Worm (Caenorhabditis elegans) whole organism, L2 larva: Measurements from ENCODE around the gene Y49A3A.3.
A peak's percentile ranks its signal among the peaks of the same experiment; 100 is the strongest.

Experiments
- C34F6.9 ChIP-seq: fragments of 150-350 bp; optimal IDR thresholded peaks from 2 replicates; lab custom pipeline; 2014; ENCODE audit warnings: missing biosample characterization, missing genetic modification characterization
- F13H6.1 ChIP-seq: sonication (generic microtip); optimal IDR thresholded peaks from 2 replicates; lab custom pipeline; 2016; ENCODE audit warnings: missing genetic modification characterization, missing compliant biosample characterization
- R02D3.7 ChIP-seq: fragments of 150-350 bp; optimal IDR thresholded peaks from 2 replicates; lab custom pipeline; 2014; ENCODE audit warnings: missing biosample characterization, missing genetic modification characterization
- ZK546.5 ChIP-seq: sonication (generic microtip); optimal IDR thresholded peaks from 2 replicates; lab custom pipeline; 2017; ENCODE audit warnings: missing biosample characterization, missing genetic modification characterization
- alr-1 ChIP-seq: fragments of 150-350 bp; optimal IDR thresholded peaks from 2 replicates; lab custom pipeline; 2014; ENCODE audit warnings: missing biosample characterization, missing genetic modification characterization
- aly-2 ChIP-seq: fragments of 150-350 bp; optimal IDR thresholded peaks from 2 replicates; lab custom pipeline; 2014; ENCODE audit warnings: missing biosample characterization, missing genetic modification characterization
- ama-1 ChIP-seq: fragments of 150-350 bp; optimal IDR thresholded peaks from 2 replicates; lab custom pipeline; 2018; ENCODE audit warnings: inconsistent platforms
- ceh-16 ChIP-seq: fragments of 150-350 bp; optimal IDR thresholded peaks from 2 replicates; lab custom pipeline; 2014; ENCODE audit warnings: missing biosample characterization, missing genetic modification characterization
- ceh-82 ChIP-seq: fragments of 150-350 bp; optimal IDR thresholded peaks from 2 replicates; lab custom pipeline; 2014; ENCODE audit warnings: missing biosample characterization, missing genetic modification characterization
- crh-2 ChIP-seq: sonication (generic microtip); optimal IDR thresholded peaks from 2 replicates; lab custom pipeline; 2017; ENCODE audit warnings: missing biosample characterization, missing genetic modification characterization
- dmd-4 ChIP-seq: sonication (generic microtip); optimal IDR thresholded peaks from 2 replicates; lab custom pipeline; 2017; ENCODE audit warnings: missing biosample characterization, missing genetic modification characterization
- egl-27 ChIP-seq: sonication (generic microtip); optimal IDR thresholded peaks from 3 replicates; lab custom pipeline; 2017; ENCODE audit warnings: missing biosample characterization, missing genetic modification reagents, missing genetic modification characterization
- fos-1 ChIP-seq: fragments of 150-350 bp; optimal IDR thresholded peaks from 2 replicates; lab custom pipeline; 2014; ENCODE audit warnings: missing biosample characterization, missing genetic modification characterization
- gmeb-1 ChIP-seq: fragments of 150-350 bp; optimal IDR thresholded peaks from 2 replicates; lab custom pipeline; 2014; ENCODE audit warnings: missing biosample characterization, missing genetic modification characterization
- lin-11 ChIP-seq: fragments of 150-350 bp; sonication (generic microtip); optimal IDR thresholded peaks from 2 replicates; lab custom pipeline; 2014; ENCODE audit warnings: missing biosample characterization, missing genetic modification characterization, inconsistent platforms, mixed read lengths
- lin-13 ChIP-seq: fragments of 150-350 bp; optimal IDR thresholded peaks from 2 replicates; lab custom pipeline; 2014; ENCODE audit warnings: missing biosample characterization, missing genetic modification reagents, missing genetic modification characterization
- lsy-2 ChIP-seq, 2 experiments: fragments of 150-350 bp in 1 of 2; sonication (generic microtip) in 1 of 2; optimal IDR thresholded peaks; 2 replicates each; lab custom pipeline; 2014 to 2017; ENCODE audit warnings: missing biosample characterization in 2 of 2, missing genetic modification characterization in 2 of 2
- mab-5 ChIP-seq: fragments of 150-350 bp; optimal IDR thresholded peaks from 2 replicates; lab custom pipeline; 2014; ENCODE audit warnings: missing biosample characterization, missing genetic modification characterization
- mbf-1 ChIP-seq: sonication (generic microtip); optimal IDR thresholded peaks from 2 replicates; lab custom pipeline; 2017; ENCODE audit warnings: missing biosample characterization, missing genetic modification characterization
- mdl-1 ChIP-seq, 2 experiments: fragments of 150-350 bp in 1 of 2; sonication (generic microtip) in 1 of 2; optimal IDR thresholded peaks; 2 replicates each; lab custom pipeline; 2017; ENCODE audit warnings: missing biosample characterization in 2 of 2, missing genetic modification characterization in 2 of 2
- nhr-10 ChIP-seq: sonication (generic microtip); optimal IDR thresholded peaks from 2 replicates; lab custom pipeline; 2017; ENCODE audit warnings: missing biosample characterization, missing genetic modification characterization
- nhr-11 ChIP-seq: fragments of 150-350 bp; optimal IDR thresholded peaks from 2 replicates; lab custom pipeline; 2014; ENCODE audit warnings: missing biosample characterization, missing genetic modification characterization
- nhr-129 ChIP-seq: fragments of 150-350 bp; optimal IDR thresholded peaks from 2 replicates; lab custom pipeline; 2014; ENCODE audit warnings: missing biosample characterization, missing genetic modification characterization
- nhr-21 ChIP-seq: fragments of 150-350 bp; optimal IDR thresholded peaks from 2 replicates; lab custom pipeline; 2014; ENCODE audit warnings: missing biosample characterization, missing genetic modification characterization
- nhr-23 ChIP-seq: fragments of 150-350 bp; optimal IDR thresholded peaks from 2 replicates; lab custom pipeline; 2014; ENCODE audit warnings: missing biosample characterization, missing genetic modification reagents, missing genetic modification characterization
- nhr-25 ChIP-seq: fragments of 150-350 bp; sonication (generic microtip); optimal IDR thresholded peaks from 3 replicates; lab custom pipeline; 2014; ENCODE audit warnings: missing biosample characterization, missing genetic modification characterization
- nhr-6 ChIP-seq: fragments of 150-350 bp; optimal IDR thresholded peaks from 2 replicates; lab custom pipeline; 2014; ENCODE audit warnings: missing biosample characterization, missing genetic modification characterization
- nhr-77 ChIP-seq: fragments of 150-350 bp; optimal IDR thresholded peaks from 2 replicates; lab custom pipeline; 2014; ENCODE audit warnings: missing biosample characterization, missing genetic modification characterization
- sem-4 ChIP-seq: fragments of 150-350 bp; optimal IDR thresholded peaks from 2 replicates; lab custom pipeline; 2014; ENCODE audit warnings: missing biosample characterization, missing genetic modification reagents, missing genetic modification characterization
- skn-1 ChIP-seq: sonication (generic microtip); optimal IDR thresholded peaks from 2 replicates; lab custom pipeline; 2017; ENCODE audit warnings: missing biosample characterization, missing genetic modification characterization
- sma-3 ChIP-seq: sonication (generic microtip); optimal IDR thresholded peaks from 2 replicates; lab custom pipeline; 2016; ENCODE audit warnings: missing genetic modification reagents, missing genetic modification characterization, missing compliant biosample characterization
- sma-9 ChIP-seq, 2 experiments: fragments of 150-350 bp in 1 of 2; sonication (generic microtip) in 1 of 2; optimal IDR thresholded peaks; 2 replicates each; lab custom pipeline; 2014 to 2016; ENCODE audit warnings: missing genetic modification characterization in 2 of 2, mild to moderate bottlenecking in 1 of 2, missing biosample characterization in 1 of 2, missing compliant biosample characterization in 1 of 2, missing genetic modification reagents in 1 of 2, moderate library complexity in 1 of 2
- snpc-4 ChIP-seq: fragments of 150-350 bp; optimal IDR thresholded peaks from 2 replicates; lab custom pipeline; 2014; ENCODE audit warnings: missing biosample characterization, missing genetic modification characterization
- unc-39 ChIP-seq: fragments of 150-350 bp; optimal IDR thresholded peaks from 2 replicates; lab custom pipeline; 2014; ENCODE audit warnings: missing biosample characterization, missing genetic modification characterization
- unc-55 ChIP-seq: fragments of 150-350 bp; sonication (generic microtip); optimal IDR thresholded peaks from 3 replicates; lab custom pipeline; 2014; ENCODE audit warnings: missing biosample characterization, missing genetic modification reagents, missing genetic modification characterization
- unc-62 ChIP-seq: fragments of 150-350 bp; optimal IDR thresholded peaks from 2 replicates; lab custom pipeline; 2014; ENCODE audit warnings: missing biosample characterization, missing genetic modification reagents, missing genetic modification characterization
- zag-1 ChIP-seq: fragments of 150-350 bp; optimal IDR thresholded peaks from 2 replicates; lab custom pipeline; 2014; ENCODE audit warnings: missing biosample characterization, missing genetic modification characterization
- ztf-1 ChIP-seq: fragments of 200-800 bp; sonication (Bioruptor generic); conservative IDR thresholded peaks from 2 replicates; pipeline ENCODE4 v1.3.6; 2022; ENCODE audit warnings: missing genetic modification characterization, missing compliant biosample characterization
- ztf-4 ChIP-seq: fragments of 150-350 bp; optimal IDR thresholded peaks from 2 replicates; lab custom pipeline; 2014; ENCODE audit warnings: missing biosample characterization, missing genetic modification characterization

Gene Y49A3A.3

DNA sequence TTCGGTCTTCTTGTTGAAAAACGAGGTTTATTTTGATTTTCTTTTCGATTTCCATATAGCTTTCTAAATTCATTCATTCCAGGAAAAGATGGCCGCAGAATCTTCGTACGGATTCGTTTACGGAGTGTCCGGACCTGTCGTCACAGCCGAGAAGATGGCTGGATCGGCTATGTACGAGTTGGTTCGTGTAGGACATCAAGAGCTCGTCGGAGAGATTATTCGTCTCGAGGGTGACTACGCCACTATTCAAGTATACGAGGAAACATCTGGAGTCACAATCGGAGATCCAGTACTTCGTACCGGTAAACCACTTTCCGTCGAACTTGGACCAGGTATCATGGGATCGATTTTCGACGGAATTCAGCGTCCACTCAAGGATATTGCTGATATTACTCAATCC lies 2.6 kb upstream of the Y49A3A.3 start, which contains the start of gene vha-13:
Gene vha-13, plus strand, starts transcription at position 81 of the 400 bp plus-strand sequence.
- TF ChIP-seq nhr-6 (tag; lab: Kevin White, UChicago) (no peak), nhr-25 (tag; lab: Kevin White, UChicago) (no peak), nhr-21 (tag; lab: Kevin White, UChicago) (no peak), crh-2 (tag; lab: Kevin White, UChicago) (no peak), sma-9 (GFP tag; optimal IDR thresholded peaks at IDR 0.05; lab: Kevin White, UChicago) (no peak), sma-9 (tag; optimal IDR thresholded peaks at IDR 0.05; lab: Kevin White, UChicago) (no peak), nhr-129 (tag; lab: Kevin White, UChicago) (no peak), alr-1 (tag; lab: Kevin White, UChicago) (no peak), ztf-1 (GFP tag; lab: Robert Waterston, UW) (no peak), skn-1 (tag; lab: Kevin White, UChicago) (no peak), aly-2 (tag; lab: Kevin White, UChicago) (no peak), unc-39 (tag; lab: Kevin White, UChicago) (no peak), egl-27 (tag; lab: Kevin White, UChicago) (no peak), ceh-82 (tag; lab: Kevin White, UChicago) (no peak)

DNA sequence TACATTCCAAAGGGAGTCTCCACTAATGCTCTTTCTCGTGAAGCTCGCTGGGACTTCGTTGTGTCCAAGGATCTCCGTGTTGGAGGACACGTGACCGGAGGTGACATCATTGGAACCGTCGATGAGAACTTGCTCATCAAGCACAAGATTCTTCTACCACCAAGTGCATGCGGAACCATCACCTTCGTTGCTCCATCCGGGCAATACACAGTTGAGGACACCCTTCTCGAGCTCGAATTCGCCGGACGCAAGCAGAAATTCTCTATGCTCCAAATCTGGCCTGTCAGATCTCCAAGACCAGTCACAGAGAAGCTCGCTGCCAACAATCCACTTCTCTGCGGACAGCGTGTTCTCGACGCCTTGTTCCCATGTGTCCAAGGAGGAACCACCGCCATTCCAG lies 2.2 kb upstream of the Y49A3A.3 start:
- TF ChIP-seq nhr-25 (tag; lab: Kevin White, UChicago) = no peak
- TF ChIP-seq unc-62 (GFP tag; lab: Kevin White, UChicago) = no peak
- TF ChIP-seq sma-9 (GFP tag; optimal IDR thresholded peaks at IDR 0.05; lab: Kevin White, UChicago) = no peak
- TF ChIP-seq sma-9 (tag; optimal IDR thresholded peaks at IDR 0.05; lab: Kevin White, UChicago) = no peak
- TF ChIP-seq ama-1 (lab: Kevin White, UChicago) = no peak
- TF ChIP-seq lsy-2 (tag; optimal IDR thresholded peaks at IDR 0.05; lab: Kevin White, UChicago) = no peak
- no peak for TF ChIP-seq unc-55 (GFP tag; lab: Kevin White, UChicago)
- no peak for TF ChIP-seq nhr-23
- TF ChIP-seq unc-39 (tag; lab: Kevin White, UChicago) = no peak
- TF ChIP-seq nhr-11 (tag; lab: Kevin White, UChicago) = no peak
- TF ChIP-seq nhr-10 = no peak
- no peak for TF ChIP-seq R02D3.7 (tag; lab: Kevin White, UChicago)
- no peak for TF ChIP-seq sem-4
- no peak for TF ChIP-seq ceh-82 (tag; lab: Kevin White, UChicago)
- no peak for TF ChIP-seq dmd-4 (tag; lab: Kevin White, UChicago)
- TF ChIP-seq zag-1 (tag; lab: Kevin White, UChicago) = no peak
- TF ChIP-seq lin-13 (GFP tag; lab: Kevin White, UChicago) = no peak

DNA sequence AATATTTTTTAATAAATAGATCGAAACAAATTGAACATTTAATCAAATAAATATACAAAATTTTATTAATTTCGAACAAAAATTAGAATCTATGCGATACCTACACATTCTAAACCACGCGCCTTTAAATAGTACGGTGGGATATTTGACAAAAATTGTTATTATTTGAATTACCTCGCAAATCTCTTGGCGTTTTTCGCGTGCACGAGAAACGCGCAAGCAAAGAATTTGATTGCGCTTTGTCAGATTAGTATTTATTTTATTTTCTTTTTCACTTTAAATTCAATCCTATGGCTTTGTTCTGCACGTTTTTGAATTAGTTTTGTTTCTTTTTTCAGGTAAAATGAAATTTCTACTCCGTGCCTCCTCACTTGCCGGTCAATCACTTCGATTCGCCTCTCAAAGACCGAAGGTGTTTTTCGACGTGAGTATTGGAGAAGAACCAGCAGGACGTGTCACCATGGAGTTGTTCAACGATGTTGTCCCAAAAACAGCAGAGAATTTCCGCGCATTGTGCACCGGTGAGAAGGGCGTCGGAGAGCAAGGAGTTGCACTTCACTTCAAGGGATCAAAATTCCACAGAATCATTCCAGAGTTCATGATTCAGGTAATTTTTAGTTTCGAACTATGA lies 1.6 kb downstream of the Y49A3A.3 start, which contains the start of gene cyn-1:
Gene cyn-1, plus strand, starts transcription at position 339 of the 631 bp plus-strand sequence.
- TF ChIP-seq nhr-77 (tag; lab: Kevin White, UChicago) (no peak), nhr-21 (tag; lab: Kevin White, UChicago) (peak; percentile 73), gmeb-1 (tag; lab: Kevin White, UChicago) (peak; percentile 98), nhr-11 (tag; lab: Kevin White, UChicago) (no peak), sma-9 (GFP tag; optimal IDR thresholded peaks at IDR 0.05; lab: Kevin White, UChicago) (peak; percentile 86), sma-9 (tag; optimal IDR thresholded peaks at IDR 0.05; lab: Kevin White, UChicago) (no peak), mab-5 (tag; lab: Kevin White, UChicago) (peak; percentile 60), mdl-1 (tag; optimal IDR thresholded peaks at IDR 0.05; lab: Kevin White, UChicago) (peak in 1 of 2 experiments; percentile 26), fos-1 (tag; lab: Kevin White, UChicago) (peak; percentile 48), crh-2 (tag; lab: Kevin White, UChicago) (peak; percentile 80), nhr-129 (tag; lab: Kevin White, UChicago) (peak; percentile 69), ZK546.5 (tag; lab: Kevin White, UChicago) (no peak), sem-4 (peak; percentile 52), F13H6.1 (peak; percentile 80), unc-55 (GFP tag; lab: Kevin White, UChicago) (peak; percentile 88), ama-1 (lab: Kevin White, UChicago) (peak; percentile 78), ceh-16 (tag; lab: Kevin White, UChicago) (peak; percentile 32), lsy-2 (tag; optimal IDR thresholded peaks at IDR 0.05; lab: Kevin White, UChicago) (peak; percentile 81 to 93), sma-3 (GFP tag; lab: Kevin White, UChicago) (peak; percentile 80), lin-13 (GFP tag; lab: Kevin White, UChicago) (peak; percentile 81), nhr-6 (tag; lab: Kevin White, UChicago) (no peak), R02D3.7 (tag; lab: Kevin White, UChicago) (peak; percentile 49), C34F6.9 (peak; percentile 92), snpc-4 (tag; lab: Kevin White, UChicago) (peak; percentile 82), nhr-25 (tag; lab: Kevin White, UChicago) (peak; percentile 87), ztf-4 (no peak), egl-27 (tag; lab: Kevin White, UChicago) (peak; percentile 46), lin-11 (tag; lab: Kevin White, UChicago) (peak; percentile 15), mbf-1 (tag; lab: Kevin White, UChicago) (no peak)
- TF ChIP-seq, all 48 proteins: peak for 22
